Worm (Caenorhabditis elegans) whole organism, L1 larva: ENCODE results near the gene tag-342.

Experiments
- nhr-76 ChIP-seq: sonication (generic microtip); optimal IDR thresholded peaks from 2 replicates; lab custom pipeline; 2017; ENCODE audit warnings: missing biosample characterization, missing genetic modification characterization
- sptf-1 ChIP-seq: fragments of 150-350 bp; optimal IDR thresholded peaks from 2 replicates; lab custom pipeline; 2014; ENCODE audit warnings: missing biosample characterization, missing genetic modification characterization

ce11 chrIII:9433576-9434107 is 34.3 kb upstream of the tag-342 start, which contains the start of gene cpar-1:
- TF ChIP-seq sptf-1 (tag; lab: Kevin White, UChicago), result no peak
- TF ChIP-seq nhr-76 (tag; lab: Kevin White, UChicago), result no peak
